Worm (Caenorhabditis elegans): ENCODE results near the gene gldi-6.

DNA sequence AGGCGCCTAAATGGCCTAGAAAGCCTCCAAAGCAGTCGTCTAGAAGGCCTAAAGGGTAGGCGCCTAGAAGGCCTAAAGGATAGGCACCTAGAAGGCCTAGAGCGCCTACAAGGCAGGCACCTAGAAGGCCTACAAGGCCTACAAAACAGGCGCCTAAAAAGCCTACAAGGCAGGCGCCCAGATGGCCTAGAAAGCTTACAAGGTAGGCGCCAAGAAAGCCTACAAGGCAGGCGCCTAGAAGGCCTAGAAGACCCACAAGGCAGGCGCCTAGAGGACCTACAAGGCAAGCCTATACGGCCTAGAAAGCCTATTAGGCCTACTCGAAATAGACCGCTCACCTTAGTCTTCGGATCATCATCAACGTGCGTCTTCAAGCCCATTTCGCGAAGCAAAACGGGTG, 55.3 kb downstream of the gldi-6 start:
- TF ChIP-seq die-1 (tag; optimal IDR thresholded peaks at IDR 0.05) (no peak), snpc-4 (GFP tag; optimal IDR thresholded peaks at IDR 0.05) (no peak), snpc-4 (tag; optimal IDR thresholded peaks at IDR 0.05) (no peak), snpc-3.4 (tag; optimal IDR thresholded peaks at IDR 0.05) (no peak), rcor-1 (GFP tag; IDR thresholded peaks at IDR 0.05) (no peak), nfya-2 (GFP tag; IDR thresholded peaks at IDR 0.05) (no peak), repo-1 (tag; optimal IDR thresholded peaks at IDR 0.05) (no peak), dpl-1 (GFP tag; optimal IDR thresholded peaks at IDR 0.05) (no peak), T26A5.8 (tag; optimal IDR thresholded peaks at IDR 0.05) (no peak), hlh-12 (tag; optimal IDR thresholded peaks at IDR 0.05) (no peak), ekl-4 (GFP tag; IDR thresholded peaks at IDR 0.05) (no peak), B0261.1 (tag; optimal IDR thresholded peaks at IDR 0.05) (no peak), tbx-9 (tag; optimal IDR thresholded peaks at IDR 0.05; ENCODE audit: borderline replicate concordance) (no peak), mel-28 (tag; optimal IDR thresholded peaks at IDR 0.05; ENCODE audit: borderline replicate concordance) (no peak), akir-1 (GFP tag; optimal IDR thresholded peaks at IDR 0.05) (no peak)
